Worm (Caenorhabditis elegans) whole organism, L2 larva: ENCODE measurements around the gene nhr-143.

ENCODE experiments used
- alr-1 ChIP-seq: fragments of 150-350 bp; optimal IDR thresholded peaks from 2 replicates; lab custom pipeline; 2014; ENCODE audit warnings: missing biosample characterization, missing genetic modification characterization
- lin-13 ChIP-seq: fragments of 150-350 bp; optimal IDR thresholded peaks from 2 replicates; lab custom pipeline; 2014; ENCODE audit warnings: missing biosample characterization, missing genetic modification reagents, missing genetic modification characterization
- mdl-1 ChIP-seq, 2 experiments: fragments of 150-350 bp in 1 of 2; sonication (generic microtip) in 1 of 2; optimal IDR thresholded peaks; 2 replicates each; lab custom pipeline; 2017; ENCODE audit warnings: missing biosample characterization in 2 of 2, missing genetic modification characterization in 2 of 2
- nhr-12 ChIP-seq: fragments of 150-350 bp; optimal IDR thresholded peaks from 2 replicates; lab custom pipeline; 2014; ENCODE audit warnings: missing biosample characterization, missing genetic modification characterization
- nhr-129 ChIP-seq: fragments of 150-350 bp; optimal IDR thresholded peaks from 2 replicates; lab custom pipeline; 2014; ENCODE audit warnings: missing biosample characterization, missing genetic modification characterization
- nhr-237 ChIP-seq: fragments of 150-350 bp; optimal IDR thresholded peaks from 2 replicates; lab custom pipeline; 2014; ENCODE audit warnings: missing biosample characterization, missing genetic modification characterization
- nhr-25 ChIP-seq: fragments of 150-350 bp; sonication (generic microtip); optimal IDR thresholded peaks from 3 replicates; lab custom pipeline; 2014; ENCODE audit warnings: missing biosample characterization, missing genetic modification characterization
- skn-1 ChIP-seq: sonication (generic microtip); optimal IDR thresholded peaks from 2 replicates; lab custom pipeline; 2017; ENCODE audit warnings: missing biosample characterization, missing genetic modification characterization
- unc-62 ChIP-seq: fragments of 150-350 bp; optimal IDR thresholded peaks from 2 replicates; lab custom pipeline; 2014; ENCODE audit warnings: missing biosample characterization, missing genetic modification reagents, missing genetic modification characterization
- ztf-11 ChIP-seq: sonication (generic microtip); optimal IDR thresholded peaks from 2 replicates; lab custom pipeline; 2017; ENCODE audit warnings: missing biosample characterization, missing genetic modification characterization

DNA sequence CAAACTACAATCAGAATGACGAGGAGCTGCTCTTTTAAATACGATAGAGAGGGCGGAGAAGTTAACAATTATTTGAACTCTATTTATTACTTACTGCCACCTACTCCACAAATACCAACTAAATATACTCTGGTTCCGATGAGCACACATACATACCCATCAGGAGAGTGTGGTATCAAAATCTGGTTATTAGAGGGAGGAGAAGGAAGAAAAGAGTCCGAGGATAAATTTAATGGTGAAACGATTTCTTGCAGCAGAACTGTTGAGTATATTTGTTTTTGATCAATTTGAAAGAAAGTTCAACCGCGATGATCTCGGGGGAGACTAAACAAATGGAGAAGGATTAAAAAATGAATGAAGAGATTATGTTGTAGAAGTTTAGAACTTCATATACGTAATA lies 45.8 kb downstream of the nhr-143 start, which contains the start of gene H14N18.4:
- TF ChIP-seq lin-13 (GFP tag; lab: Kevin White, UChicago) (no peak), nhr-12 (tag; lab: Kevin White, UChicago) (no peak), mdl-1 (tag; optimal IDR thresholded peaks at IDR 0.05; lab: Kevin White, UChicago) (no peak), nhr-25 (tag; lab: Kevin White, UChicago) (no peak), ztf-11 (no peak), nhr-129 (tag; lab: Kevin White, UChicago) (no peak), skn-1 (no peak), nhr-237 (no peak), alr-1 (tag; lab: Kevin White, UChicago) (no peak), unc-62 (GFP tag; lab: Kevin White, UChicago) (no peak)
